Worm (Caenorhabditis elegans) whole organism, young adult: ENCODE results near the gene C16H3.3.

Experiments
- T07F8.4 ChIP-seq: sonication (generic microtip); optimal IDR thresholded peaks from 2 replicates; lab custom pipeline; 2016; ENCODE audit warnings: mild to moderate bottlenecking, missing genetic modification characterization, moderate library complexity, missing compliant biosample characterization
- snpc-4 ChIP-seq, 5 experiments: fragments of 150-350 bp in 1 of 5; sonication (generic microtip) in 4 of 5; optimal IDR thresholded peaks; 2 replicates each; lab custom pipeline; 2014 to 2018; ENCODE audit warnings: missing genetic modification characterization in 5 of 5, missing biosample characterization in 3 of 5, antibody characterized with exemption in 2 of 5, mild to moderate bottlenecking in 2 of 5, missing compliant biosample characterization in 2 of 5, missing genotype in 2 of 5, moderate library complexity in 2 of 5, missing genetic modification reagents in 1 of 5

- TF ChIP-seq snpc-4 (GFP tag; optimal IDR thresholded peaks at IDR 0.05; lab: Kevin White, UChicago): no peak
- no peak for TF ChIP-seq snpc-4 (tag; optimal IDR thresholded peaks at IDR 0.05; lab: Kevin White, UChicago)
- TF ChIP-seq T07F8.4: no peak
Observed at ce11 chrX:17638460-17638859, 28.6 kb upstream of the C16H3.3 start.
